Fruit fly (Drosophila melanogaster): ENCODE measurements around the gene lft.

Gene lft

dm6 chr2L:10366525-10366924 is 2.3 kb downstream of the lft start, which contains the start of gene CG5056 (continued):
- TF ChIP-seq Hr51 (GFP tag; optimal IDR thresholded peaks at IDR 0.05) (no peak), CG8359 (GFP tag; optimal IDR thresholded peaks at IDR 0.05; ENCODE audit: borderline replicate concordance) (no peak), Max (GFP tag; optimal IDR thresholded peaks at IDR 0.05) (peak; percentile 17), C15 (GFP tag; IDR thresholded peaks at IDR 0.05) (no peak), CG30403 (GFP tag; optimal IDR thresholded peaks at IDR 0.05) (no peak), gsb-n (tag; optimal IDR thresholded peaks at IDR 0.05) (no peak), Hr78 (GFP tag; optimal IDR thresholded peaks at IDR 0.05) (no peak), CG12769 (tag; optimal IDR thresholded peaks at IDR 0.05) (no peak), ci (GFP tag; IDR thresholded peaks at IDR 0.05) (peak; percentile 23; the same call in 1 of the 3 replicates), CrebB (tag; optimal IDR thresholded peaks at IDR 0.05) (no peak), CG3163 (GFP tag; optimal IDR thresholded peaks at IDR 0.05) (no peak), CG15269 (tag; optimal IDR thresholded peaks at IDR 0.05) (no peak), CG3995 (GFP tag; optimal IDR thresholded peaks at IDR 0.05) (peak; percentile 7), CG1792 (GFP tag; optimal IDR thresholded peaks at IDR 0.05) (no peak), oc (tag; optimal IDR thresholded peaks at IDR 0.05) (no peak), CG14050 (GFP tag; IDR thresholded peaks at IDR 0.05) (no peak), wor (GFP tag; IDR thresholded peaks at IDR 0.05) (no peak), gcm2 (GFP tag; optimal IDR thresholded peaks at IDR 0.05) (no peak), cato (GFP tag; optimal IDR thresholded peaks at IDR 0.05; ENCODE audit: borderline replicate concordance) (no peak), B-H1 (GFP tag; IDR thresholded peaks at IDR 0.05) (no peak), CG7372 (GFP tag; IDR thresholded peaks at IDR 0.05) (no peak), Hsf (GFP tag; optimal IDR thresholded peaks at IDR 0.05) (peak; percentile 2), CHES-1-like (GFP tag; optimal IDR thresholded peaks at IDR 0.05) (no peak), eve (GFP tag; optimal IDR thresholded peaks at IDR 0.05) (no peak), GATAe (GFP tag; conservative IDR thresholded peaks at IDR 0.05) (no peak), stwl (tag; optimal IDR thresholded peaks at IDR 0.05) (peak; percentile 59), NK7.1 (GFP tag; optimal IDR thresholded peaks at IDR 0.05) (no peak), zen (tag; optimal IDR thresholded peaks at IDR 0.05) (peak; percentile 41), Sry-β (GFP tag; optimal IDR thresholded peaks at IDR 0.05) (peak; percentile 50), usp (GFP tag; optimal IDR thresholded peaks at IDR 0.05) (no peak), CG4424 (GFP tag; optimal IDR thresholded peaks at IDR 0.05) (peak; percentile 3), ken (GFP tag; IDR thresholded peaks at IDR 0.05) (no peak), Atf-2 (GFP tag; optimal IDR thresholded peaks at IDR 0.05) (no peak), CG9932 (GFP tag; IDR thresholded peaks at IDR 0.05) (peak; percentile 36; the same call in 1 of the 2 replicates), pita (GFP tag; optimal IDR thresholded peaks at IDR 0.05) (no peak), CG42726 (GFP tag; IDR thresholded peaks at IDR 0.05; ENCODE audit: partially characterized antibody) (no peak), tio (GFP tag; optimal IDR thresholded peaks at IDR 0.05) (no peak), lov (optimal IDR thresholded peaks at IDR 0.05) (no peak), lov (GFP tag; IDR thresholded peaks at IDR 0.05) (no peak), pnt (GFP tag; optimal IDR thresholded peaks at IDR 0.05) (no peak), CG6791 (GFP tag; IDR thresholded peaks at IDR 0.05; ENCODE audit: partially characterized antibody) (0 out of 3 replicates have a peak, but pooled peaks have one; percentile 25), ind (GFP tag; optimal IDR thresholded peaks at IDR 0.05) (no peak), fu2 (GFP tag; optimal IDR thresholded peaks at IDR 0.05) (no peak), unpg (GFP tag; optimal IDR thresholded peaks at IDR 0.05) (no peak), pfk (GFP tag; optimal IDR thresholded peaks at IDR 0.05) (peak; percentile 95), ttk (GFP tag; IDR thresholded peaks at IDR 0.05) (no peak), CG2712 (tag; optimal IDR thresholded peaks at IDR 0.05) (peak; percentile 63), psq (GFP tag; optimal IDR thresholded peaks at IDR 0.05) (no peak), HLH4C (GFP tag; IDR thresholded peaks at IDR 0.05; ENCODE audit: partially characterized antibody) (no peak), gce (GFP tag; IDR thresholded peaks at IDR 0.05) (no peak), PHDP (tag; optimal IDR thresholded peaks at IDR 0.05) (peak; percentile 18), Vsx1 (GFP tag; optimal IDR thresholded peaks at IDR 0.05) (no peak)

Measured in whole organism, embryonic.